Fruit fly (Drosophila melanogaster) whole organism, embryonic: Measurements from ENCODE around the gene CG11178.
A peak's percentile ranks its signal among the peaks of the same experiment; 100 is the strongest.

Experiments
- Awh ChIP-seq: fragments of 200-800 bp; sonication (Bioruptor generic); IDR thresholded peaks from 2 replicates; pipeline ENCODE4, ENCODE4 v1.3.6; 2022; ENCODE audit warnings: missing biosample characterization, missing genetic modification characterization
- Bteb2 ChIP-seq: fragments of 200-800 bp; sonication (Bioruptor generic); optimal IDR thresholded peaks from 2 replicates; lab custom pipeline; 2016; ENCODE audit warnings: missing biosample characterization, missing genetic modification characterization
- CG10959 ChIP-seq: fragments of 200-800 bp; sonication (Bioruptor generic); IDR thresholded peaks from 2 replicates; pipeline ENCODE4 v1.3.6; 2022; ENCODE audit warnings: missing biosample characterization, missing genetic modification characterization
- CG12155 ChIP-seq: fragments of 200-800 bp; sonication (Bioruptor generic); optimal IDR thresholded peaks from 3 replicates; lab custom pipeline; 2016; ENCODE audit warnings: missing biosample characterization, missing genetic modification characterization
- CG12659 ChIP-seq: fragments of 200-800 bp; sonication (Bioruptor generic); optimal IDR thresholded peaks from 3 replicates; lab custom pipeline; 2017; ENCODE audit warnings: mild to moderate bottlenecking, missing biosample characterization, missing genetic modification reagents, missing genetic modification characterization
- CG12744 ChIP-seq: fragments of 200-800 bp; sonication (Bioruptor generic); optimal IDR thresholded peaks from 2 replicates; lab custom pipeline; 2016; ENCODE audit warnings: missing biosample characterization, missing genetic modification characterization
- CG13296 ChIP-seq: fragments of 200-800 bp; sonication (Bioruptor generic); optimal IDR thresholded peaks from 3 replicates; lab custom pipeline; 2018; ENCODE audit warnings: missing biosample characterization, mild to moderate bottlenecking, missing genetic modification characterization
- CG15601 ChIP-seq: fragments of 200-800 bp; sonication (Bioruptor generic); optimal IDR thresholded peaks from 3 replicates; lab custom pipeline; 2019; ENCODE audit warnings: missing biosample characterization, mild to moderate bottlenecking, missing genetic modification characterization, moderate library complexity
- CG15696 ChIP-seq: fragments of 200-800 bp; sonication (Bioruptor generic); optimal IDR thresholded peaks from 2 replicates; lab custom pipeline; 2019; ENCODE audit warnings: missing biosample characterization, mild to moderate bottlenecking, missing genetic modification characterization, moderate library complexity
- CG16863 ChIP-seq: fragments of 200-800 bp; sonication (Bioruptor generic); optimal IDR thresholded peaks from 3 replicates; lab custom pipeline; 2016; ENCODE audit warnings: missing biosample characterization, missing genetic modification characterization
- CG17829 ChIP-seq: fragments of 200-800 bp; optimal IDR thresholded peaks from 2 replicates; lab custom pipeline; 2019; ENCODE audit warnings: missing biosample characterization, mild to moderate bottlenecking, missing genetic modification characterization, moderate library complexity
- CG18599 ChIP-seq: fragments of 200-800 bp; sonication (Bioruptor generic); optimal IDR thresholded peaks from 3 replicates; lab custom pipeline; 2017; ENCODE audit warnings: missing biosample characterization, missing genetic modification characterization, mild to moderate bottlenecking, moderate library complexity, missing genetic modification reagents
- CG2712 ChIP-seq: fragments of 200-800 bp; optimal IDR thresholded peaks from 3 replicates; lab custom pipeline; 2019; ENCODE audit warnings: missing biosample characterization, mild to moderate bottlenecking, missing genetic modification characterization, moderate library complexity
- CG32767 ChIP-seq: fragments of 200-800 bp; sonication (Bioruptor generic); IDR thresholded peaks from 2 replicates; pipeline ENCODE4 v1.3.6; 2022; ENCODE audit warnings: missing biosample characterization, missing genetic modification characterization
- CG4707 ChIP-seq: fragments of 200-800 bp; sonication (Bioruptor generic); optimal IDR thresholded peaks from 2 replicates; lab custom pipeline; 2018; ENCODE audit warnings: missing biosample characterization, mild to moderate bottlenecking, missing genetic modification characterization, moderate library complexity
- CG7963 ChIP-seq: fragments of 200-800 bp; sonication (Bioruptor generic); IDR thresholded peaks from 3 replicates; pipeline ENCODE4 v1.3.6; 2022; ENCODE audit warnings: missing biosample characterization, missing genetic modification characterization; ENCODE audit not compliant: partially characterized antibody
- CG8089 ChIP-seq: fragments of 200-800 bp; sonication (Bioruptor generic); optimal IDR thresholded peaks from 3 replicates; lab custom pipeline; 2016; ENCODE audit warnings: missing biosample characterization, missing genetic modification characterization
- CG8944 ChIP-seq: fragments of 200-800 bp; sonication (Bioruptor generic); optimal IDR thresholded peaks from 3 replicates; lab custom pipeline; 2016; ENCODE audit warnings: missing biosample characterization, missing genetic modification characterization
- CG9437 ChIP-seq: fragments of 200-800 bp; sonication (Bioruptor generic); optimal IDR thresholded peaks from 2 replicates; lab custom pipeline; 2018; ENCODE audit warnings: missing biosample characterization, mild to moderate bottlenecking, missing genetic modification characterization
- CG9727 ChIP-seq: fragments of 200-800 bp; sonication (Bioruptor generic); optimal IDR thresholded peaks from 3 replicates; lab custom pipeline; 2017; ENCODE audit warnings: missing biosample characterization, mild to moderate bottlenecking, missing genetic modification characterization
- CG9932 ChIP-seq: fragments of 200-800 bp; sonication (Bioruptor generic); IDR thresholded peaks from 2 replicates; pipeline ENCODE4 v1.3.6; 2022; ENCODE audit warnings: missing biosample characterization, missing genetic modification characterization
- E2f2 ChIP-seq: fragments of 200-800 bp; sonication (Bioruptor generic); IDR thresholded peaks from 2 replicates; pipeline ENCODE4 v1.3.6; 2022; ENCODE audit warnings: missing biosample characterization, missing genetic modification characterization
- Fer3 ChIP-seq: fragments of 200-800 bp; sonication (Bioruptor generic); optimal IDR thresholded peaks from 2 replicates; lab custom pipeline; 2018; ENCODE audit warnings: missing biosample characterization, mild to moderate bottlenecking, missing genetic modification characterization, moderate library complexity
- Gsc ChIP-seq: fragments of 200-800 bp; sonication (Bioruptor generic); IDR thresholded peaks from 2 replicates; pipeline ENCODE4 v1.3.6; 2022; ENCODE audit warnings: missing biosample characterization, missing genetic modification characterization
- HLH54F ChIP-seq: fragments of 200-800 bp; sonication (Bioruptor generic); optimal IDR thresholded peaks from 3 replicates; lab custom pipeline; 2016; ENCODE audit warnings: missing biosample characterization, missing genetic modification characterization
- Pdp1 ChIP-seq, 2 experiments: fragments of 200-800 bp; sonication (Bioruptor generic); optimal IDR thresholded peaks; 3 replicates each; lab custom pipeline; 2016; ENCODE audit warnings: missing biosample characterization in 2 of 2, missing genetic modification characterization in 2 of 2, mild to moderate bottlenecking in 1 of 2, moderate library complexity in 1 of 2
- TFAM ChIP-seq: fragments of 200-800 bp; sonication (Bioruptor generic); optimal IDR thresholded peaks from 2 replicates; lab custom pipeline; 2017; ENCODE audit warnings: missing biosample characterization, missing genetic modification characterization, inconsistent platforms
- aop ChIP-seq: fragments of 200-800 bp; sonication (Bioruptor generic); IDR thresholded peaks from 2 replicates; pipeline ENCODE4 v1.3.6; 2022; ENCODE audit warnings: missing biosample characterization, missing genetic modification characterization
- ash1 ChIP-seq: fragments of 200-800 bp; sonication (Bioruptor generic); optimal IDR thresholded peaks from 2 replicates; lab custom pipeline; 2018; ENCODE audit warnings: missing biosample characterization, mild to moderate bottlenecking, missing genetic modification characterization
- cato ChIP-seq: fragments of 200-800 bp; sonication (Bioruptor generic); optimal IDR thresholded peaks from 2 replicates; lab custom pipeline; 2016; ENCODE audit warnings: missing biosample characterization, missing genetic modification characterization, borderline replicate concordance
- ewg ChIP-seq: fragments of 200-800 bp; sonication (Bioruptor generic); optimal IDR thresholded peaks from 3 replicates; lab custom pipeline; 2017; ENCODE audit warnings: mild to moderate bottlenecking, missing biosample characterization, missing genetic modification reagents, missing genetic modification characterization
- fru ChIP-seq: fragments of >200 bp; optimal IDR thresholded peaks from 2 replicates; lab custom pipeline; 2017
- gcm ChIP-seq: fragments of 200-800 bp; sonication (Bioruptor generic); optimal IDR thresholded peaks from 2 replicates; lab custom pipeline; 2019; ENCODE audit warnings: missing biosample characterization, mild to moderate bottlenecking, missing genetic modification characterization, moderate library complexity
- grn ChIP-seq: fragments of 200-800 bp; sonication (Bioruptor generic); optimal IDR thresholded peaks from 3 replicates; lab custom pipeline; 2017; ENCODE audit warnings: missing biosample characterization, missing genetic modification characterization
- gsb ChIP-seq: fragments of 200-800 bp; sonication (Bioruptor generic); IDR thresholded peaks from 2 replicates; pipeline ENCODE4 v1.3.6; 2022; ENCODE audit warnings: missing biosample characterization, missing genetic modification characterization
- jing ChIP-seq: fragments of 200-800 bp; sonication (Bioruptor generic); optimal IDR thresholded peaks from 2 replicates; lab custom pipeline; 2018; ENCODE audit warnings: missing biosample characterization, mild to moderate bottlenecking, missing genetic modification characterization
- kni ChIP-seq: fragments of 200-800 bp; sonication (Bioruptor generic); optimal IDR thresholded peaks from 3 replicates; lab custom pipeline; 2017; ENCODE audit warnings: mild to moderate bottlenecking, missing biosample characterization, missing genetic modification reagents, missing genetic modification characterization
- lmd ChIP-seq: fragments of 200-800 bp; sonication (Bioruptor generic); IDR thresholded peaks from 2 replicates; pipeline ENCODE4 v1.3.6; 2022; ENCODE audit warnings: missing biosample characterization, missing genetic modification characterization
- mld ChIP-seq: fragments of 200-800 bp; sonication (Bioruptor generic); IDR thresholded peaks from 3 replicates; pipeline ENCODE4 v1.3.6; 2022; ENCODE audit warnings: missing biosample characterization, missing genetic modification characterization; ENCODE audit not compliant: partially characterized antibody
- pan ChIP-seq, 4 experiments: fragments of >200 bp in 3 of 4; fragments of 200-800 bp in 1 of 4; sonication (Bioruptor generic) in 1 of 4; optimal IDR thresholded peaks in 3 of 4; IDR thresholded peaks in 1 of 4; 2 replicates each; pipeline versions ENCODE4 v1.3.6 to Lab custom; 2017 to 2022; ENCODE audit warnings: missing biosample characterization in 2 of 4, missing genetic modification characterization in 2 of 4, mixed read lengths in 1 of 4
- pum ChIP-seq: fragments of 200-800 bp; sonication (Bioruptor generic); optimal IDR thresholded peaks from 2 replicates; lab custom pipeline; 2016; ENCODE audit warnings: missing biosample characterization, missing genetic modification characterization
- sc ChIP-seq, 3 experiments: fragments of >200 bp in 2 of 3; fragments of 200-800 bp in 1 of 3; sonication (Bioruptor generic) in 1 of 3; optimal IDR thresholded peaks; 2 replicates in 2 of 3; 3 replicates in 1 of 3; lab custom pipeline; 2017; ENCODE audit warnings: mild to moderate bottlenecking in 1 of 3, missing biosample characterization in 1 of 3, missing genetic modification characterization in 1 of 3, missing genetic modification reagents in 1 of 3
- sd ChIP-seq: fragments of 200-800 bp; sonication (Bioruptor generic); optimal IDR thresholded peaks from 3 replicates; lab custom pipeline; 2018; ENCODE audit warnings: missing biosample characterization, mild to moderate bottlenecking, missing genetic modification characterization, moderate library complexity
- slou ChIP-seq: fragments of 200-800 bp; sonication (Bioruptor generic); optimal IDR thresholded peaks from 3 replicates; lab custom pipeline; 2016; ENCODE audit warnings: missing biosample characterization, missing genetic modification characterization
- so ChIP-seq: fragments of 200-800 bp; sonication (Bioruptor generic); IDR thresholded peaks from 3 replicates; pipeline ENCODE4 v1.3.6; 2022; ENCODE audit warnings: missing biosample characterization, missing genetic modification characterization
- sr ChIP-seq: fragments of 200-800 bp; sonication (Bioruptor generic); IDR thresholded peaks from 3 replicates; pipeline ENCODE4 v1.3.6; 2022; ENCODE audit warnings: missing biosample characterization, missing genetic modification characterization
- toy ChIP-seq: fragments of 200-800 bp; sonication (Bioruptor generic); IDR thresholded peaks from 2 replicates; pipeline ENCODE4 v1.3.6; 2022; ENCODE audit warnings: missing biosample characterization, missing genetic modification characterization

Gene CG11178

dm6 chrX:13563483-13564443, 41.7 kb upstream of the CG11178 start, which contains the start of the genes CG46311 and Tpst (continued):
- TF ChIP-seq CG10959 = peak; percentile 43
- no peak for TF ChIP-seq pan (optimal IDR thresholded peaks at IDR 0.05; lab: Kevin White, UChicago)
- TF ChIP-seq pan (GFP tag; optimal IDR thresholded peaks at IDR 0.05 in 1 of 2, IDR thresholded peaks at IDR 0.05 in 1 of 2) = peak in 1 of 2 experiments; percentile 71
- no peak for TF ChIP-seq CG32767
- TF ChIP-seq so (GFP tag; lab: Robert Waterston, UW) = no peak
- TF ChIP-seq TFAM (GFP tag; lab: Kevin White, UChicago) = no peak
- TF ChIP-seq CG7963 = no peak
- TF ChIP-seq toy (GFP tag; lab: Robert Waterston, UW) = no peak
- TF ChIP-seq Pdp1 (GFP tag; optimal IDR thresholded peaks at IDR 0.05; lab: Kevin White, UChicago) = peak; percentile 61
- peak; percentile 48; the same call in 1 of the 2 replicates for TF ChIP-seq aop (GFP tag; lab: Robert Waterston, UW)
- TF ChIP-seq CG12659 = peak; percentile 82
- TF ChIP-seq CG15696 (tag; lab: Kevin White, UChicago) = peak; percentile 74
- TF ChIP-seq sr = peak; percentile 43; the same call in 2 of the 3 replicates
- peak; percentile 47 for TF ChIP-seq CG12155 (GFP tag; lab: Kevin White, UChicago)
- TF ChIP-seq CG17829 (tag; lab: Kevin White, UChicago) = peak; percentile 70
- peak; percentile 26 for TF ChIP-seq CG15601 (tag; lab: Kevin White, UChicago)
- peak; percentile 27 for TF ChIP-seq CG4707 (GFP tag; lab: Kevin White, UChicago)
- peak; percentile 63 for TF ChIP-seq CG18599 (GFP tag; lab: Kevin White, UChicago)
- TF ChIP-seq cato (GFP tag; lab: Kevin White, UChicago) = no peak
- no peak for TF ChIP-seq jing
- TF ChIP-seq Awh = peak; percentile 66
- peak; percentile 64 for TF ChIP-seq CG8944 (GFP tag; lab: Kevin White, UChicago)
- TF ChIP-seq grn (GFP tag; lab: Kevin White, UChicago) = no peak
- no peak for TF ChIP-seq mld (GFP tag; lab: Robert Waterston, UW)
- TF ChIP-seq ash1 (GFP tag; lab: Kevin White, UChicago) = no peak
- TF ChIP-seq CG9727 (GFP tag; lab: Kevin White, UChicago) = peak; percentile 9
- no peak for TF ChIP-seq HLH54F (GFP tag; lab: Kevin White, UChicago)
- no peak for TF ChIP-seq CG13296 (GFP tag; lab: Kevin White, UChicago)
- TF ChIP-seq Fer3 (tag; lab: Kevin White, UChicago) = no peak
- peak; percentile 58 for TF ChIP-seq pum
- TF ChIP-seq ewg = peak; percentile 23
- TF ChIP-seq CG2712 (tag; lab: Kevin White, UChicago) = peak; percentile 43
- TF ChIP-seq CG9932 (GFP tag; lab: Robert Waterston, UW) = peak; percentile 74
- TF ChIP-seq sc (optimal IDR thresholded peaks at IDR 0.05; lab: Kevin White, UChicago) = no peak
- peak; percentile 24 for TF ChIP-seq sc (GFP tag; optimal IDR thresholded peaks at IDR 0.05; lab: Kevin White, UChicago)
- TF ChIP-seq gcm (GFP tag; lab: Kevin White, UChicago) = no peak
- TF ChIP-seq E2f2 (GFP tag; lab: Robert Waterston, UW) = peak; percentile 57
- TF ChIP-seq Gsc = no peak
- TF ChIP-seq Bteb2 (GFP tag; lab: Kevin White, UChicago) = no peak
- peak; percentile 46; the same call in 1 of the 2 replicates for TF ChIP-seq gsb (GFP tag; lab: Robert Waterston, UW)
- TF ChIP-seq CG9437 (GFP tag; lab: Kevin White, UChicago) = no peak
- peak; percentile 66 for TF ChIP-seq CG8089 (GFP tag; lab: Kevin White, UChicago)
- no peak for TF ChIP-seq sd (tag; lab: Kevin White, UChicago)
- peak; percentile 43 for TF ChIP-seq CG12744 (GFP tag; lab: Kevin White, UChicago)
- TF ChIP-seq slou (GFP tag; lab: Kevin White, UChicago) = no peak
- no peak for TF ChIP-seq fru
- peak; percentile 8 for TF ChIP-seq kni (GFP tag; lab: Kevin White, UChicago)
- peak; percentile 48 for TF ChIP-seq CG16863
- peak; percentile 73 for TF ChIP-seq lmd (GFP tag; lab: Robert Waterston, UW)
